Worm (Caenorhabditis elegans) whole organism, young adult: ENCODE measurements around the gene ZK899.1.

Source experiments
- B0261.1 ChIP-seq: sonication (generic microtip); optimal IDR thresholded peaks from 2 replicates; lab custom pipeline; 2016; ENCODE audit warnings: mild to moderate bottlenecking, missing genetic modification characterization, moderate library complexity, missing compliant biosample characterization
- F10E7.11 ChIP-seq: sonication (generic microtip); optimal IDR thresholded peaks from 2 replicates; lab custom pipeline; 2017; ENCODE audit warnings: mild to moderate bottlenecking, missing genetic modification characterization, moderate library complexity, missing compliant biosample characterization
- F55B11.4 ChIP-seq: sonication (generic microtip); optimal IDR thresholded peaks from 2 replicates; lab custom pipeline; 2016; ENCODE audit warnings: missing compliant biosample characterization, missing genetic modification characterization, borderline replicate concordance; ENCODE audit not compliant: insufficient read depth
- ama-1 ChIP-seq, 3 experiments: fragments of 150-350 bp in 1 of 3; sonication (generic microtip) in 2 of 3; optimal IDR thresholded peaks; 2 replicates each; lab custom pipeline; 2014 to 2018; ENCODE audit warnings: missing biosample characterization in 2 of 3, missing genetic modification characterization in 2 of 3, missing genetic modification reagents in 2 of 3
- hmg-20 ChIP-seq: fragments of 200-800 bp; sonication (Bioruptor generic); IDR thresholded peaks from 2 replicates; pipeline ENCODE4 v1.3.6; 2022; ENCODE audit warnings: missing genetic modification reagents, missing genetic modification characterization, missing compliant biosample characterization
- madf-3 ChIP-seq: fragments of 200-800 bp; sonication (Bioruptor generic); IDR thresholded peaks from 2 replicates; pipeline ENCODE4 v1.3.6; 2022; ENCODE audit warnings: missing genetic modification reagents, missing genetic modification characterization, missing compliant biosample characterization
- nfya-2 ChIP-seq: fragments of 200-800 bp; sonication (Bioruptor generic); IDR thresholded peaks from 2 replicates; pipeline ENCODE4 v1.3.6; 2022; ENCODE audit warnings: missing genetic modification reagents, missing genetic modification characterization, missing compliant biosample characterization
- nhr-120 ChIP-seq: fragments of 200-800 bp; sonication (Bioruptor generic); IDR thresholded peaks from 2 replicates; pipeline ENCODE4 v1.3.6; 2022; ENCODE audit warnings: missing genetic modification characterization, missing compliant biosample characterization
- pbrm-1 ChIP-seq: fragments of 200-800 bp; sonication (Bioruptor generic); IDR thresholded peaks from 2 replicates; pipeline ENCODE4 v1.3.6; 2022; ENCODE audit warnings: missing genetic modification reagents, missing genetic modification characterization, missing compliant biosample characterization
- tbp1 ChIP-seq: fragments of 200-800 bp; sonication (Bioruptor generic); optimal IDR thresholded peaks from 2 replicates; lab custom pipeline; 2018; ENCODE audit warnings: mild to moderate bottlenecking, missing genetic modification characterization, missing compliant biosample characterization
- unc-62 ChIP-seq: fragments of 150-350 bp; optimal IDR thresholded peaks from 2 replicates; lab custom pipeline; 2014; ENCODE audit warnings: missing biosample characterization, missing genetic modification reagents, missing genetic modification characterization

ce11 chrX:9409114-9409513 lies 37.3 kb upstream of the ZK899.1 start:
- TF ChIP-seq madf-3 (GFP tag; lab: Robert Waterston, UW), result no peak
- TF ChIP-seq F55B11.4 (tag; lab: Kevin White, UChicago), result no peak
- TF ChIP-seq pbrm-1 (GFP tag; lab: Robert Waterston, UW), result no peak
- no peak for TF ChIP-seq nhr-120 (GFP tag; lab: Robert Waterston, UW)
- TF ChIP-seq hmg-20 (GFP tag; lab: Robert Waterston, UW), result no peak
- TF ChIP-seq unc-62 (GFP tag; lab: Kevin White, UChicago), result no peak
- no peak for TF ChIP-seq B0261.1 (tag; lab: Kevin White, UChicago)
- TF ChIP-seq F10E7.11 (tag; lab: Kevin White, UChicago), result no peak
- TF ChIP-seq nfya-2, result no peak
- no peak for TF ChIP-seq tbp1 (GFP tag; lab: Kevin White, UChicago)
- TF ChIP-seq ama-1 (optimal IDR thresholded peaks at IDR 0.05; lab: Kevin White, UChicago), result no peak
- TF ChIP-seq ama-1 (GFP tag; optimal IDR thresholded peaks at IDR 0.05; lab: Kevin White, UChicago), result no peak
